Worm (Caenorhabditis elegans): ENCODE data around the gene tmem-138.

ce11 chrII:8137379-8137778 lies 19.7 kb upstream of the tmem-138 start:
- TF ChIP-seq him-1 (tag; optimal IDR thresholded peaks at IDR 0.05) = no peak
- TF ChIP-seq dao-5 (tag; optimal IDR thresholded peaks at IDR 0.05) = no peak
- no peak for TF ChIP-seq W03F9.2 (tag; optimal IDR thresholded peaks at IDR 0.05)
